3 fruit fly cellular contexts compared by ENCODE assay signal in the genomic region with DNA sequence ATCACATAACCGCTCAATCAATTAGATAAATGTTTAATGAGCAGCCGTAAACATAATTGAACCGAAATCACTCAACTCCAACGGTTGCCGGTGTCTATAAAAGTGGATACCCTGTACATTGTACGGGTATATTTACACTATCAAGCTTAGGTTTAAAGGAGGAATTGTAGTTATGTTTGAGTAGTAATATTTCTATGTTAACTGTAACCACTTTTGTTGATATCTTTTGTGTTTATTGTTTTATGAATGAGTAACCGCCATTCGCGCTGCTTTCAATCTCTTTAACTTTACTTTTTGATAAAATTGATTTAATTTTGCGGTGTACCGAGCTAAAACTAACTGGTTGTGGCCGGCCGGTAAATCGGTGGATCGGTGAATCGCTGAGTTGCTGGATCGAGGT.
TF ChIP-seq lines count a peak whose summit lies in the region.

No protein-coding gene starts in this region.

- no peak for TF ChIP-seq CTCF in whole organism, embryonic (GFP tag; optimal IDR thresholded peaks at IDR 0.05; lab: Kevin White, UChicago)

TF ChIP-seq in whole organism, embryonic, 481 proteins besides CTCF, POLR2A, EP300 and RAD21:
- TF ChIP-seq esg (GFP tag; conservative IDR thresholded peaks at IDR 0.05; lab: Robert Waterston, UW) (no peak), Dek (tag; optimal IDR thresholded peaks at IDR 0.05; lab: Kevin White, UChicago) (no peak), sisA (GFP tag; IDR thresholded peaks at IDR 0.05; lab: Robert Waterston, UW) (no peak), Drgx (GFP tag; IDR thresholded peaks at IDR 0.05; lab: Robert Waterston, UW) (peak; percentile 80)
TF ChIP-seq in whole organism, embryonic: peak in this region for 1.

TF ChIP-seq in whole organism, prepupa, 60 proteins besides CTCF, POLR2A, EP300 and RAD21:
- TF ChIP-seq CG3919 (GFP tag; optimal IDR thresholded peaks at IDR 0.05; lab: Kevin White, UChicago) (peak; percentile 13), Sox102F (GFP tag; optimal IDR thresholded peaks at IDR 0.05; lab: Kevin White, UChicago) (no peak), CG32006 (GFP tag; optimal IDR thresholded peaks at IDR 0.05; lab: Kevin White, UChicago) (peak; percentile 74), CG9139 (GFP tag; optimal IDR thresholded peaks at IDR 0.05; lab: Kevin White, UChicago) (no peak), CG4318 (GFP tag; optimal IDR thresholded peaks at IDR 0.05; lab: Kevin White, UChicago) (peak; percentile 55), achi (GFP tag; optimal IDR thresholded peaks at IDR 0.05; lab: Kevin White, UChicago) (peak; percentile 35), CG6276 (GFP tag; optimal IDR thresholded peaks at IDR 0.05; lab: Kevin White, UChicago) (peak; percentile 78), CG8319 (GFP tag; optimal IDR thresholded peaks at IDR 0.05; lab: Kevin White, UChicago) (no peak), CG6163 (GFP tag; IDR thresholded peaks at IDR 0.05; lab: Robert Waterston, UW) (peak; percentile 48; the same call in 2 of the 3 replicates), Gug (GFP tag; IDR thresholded peaks at IDR 0.05; lab: Robert Waterston, UW) (peak; percentile 53; the same call in 1 of the 2 replicates), Eip78C (GFP tag; lab: Kevin White, UChicago) (peak; percentile 81), CG15336 (GFP tag; IDR thresholded peaks at IDR 0.05; lab: Robert Waterston, UW) (peak; percentile 86), CG11762 (GFP tag; optimal IDR thresholded peaks at IDR 0.05; lab: Kevin White, UChicago; ENCODE audit: insufficient read depth) (peak; percentile 39), Lpt (GFP tag; optimal IDR thresholded peaks at IDR 0.05; lab: Kevin White, UChicago) (peak; percentile 17), CG1621 (tag; optimal IDR thresholded peaks at IDR 0.05; lab: Kevin White, UChicago) (no peak), topi (GFP tag; optimal IDR thresholded peaks at IDR 0.05; lab: Kevin White, UChicago) (peak; percentile 0), eg (GFP tag; IDR thresholded peaks at IDR 0.05; lab: Robert Waterston, UW) (peak; percentile 85), Hr4 (GFP tag; optimal IDR thresholded peaks at IDR 0.05; lab: Kevin White, UChicago) (peak; percentile 82), ss (GFP tag; optimal IDR thresholded peaks at IDR 0.05; lab: Kevin White, UChicago) (no peak), CG11294 (GFP tag; IDR thresholded peaks at IDR 0.05; lab: Robert Waterston, UW) (peak; percentile 50), OdsH (GFP tag; optimal IDR thresholded peaks at IDR 0.05; lab: Kevin White, UChicago) (peak; percentile 41), net (GFP tag; optimal IDR thresholded peaks at IDR 0.05; lab: Kevin White, UChicago) (peak; percentile 26), pdm3 (GFP tag; optimal IDR thresholded peaks at IDR 0.05; lab: Kevin White, UChicago) (peak; percentile 52), dac (GFP tag; optimal IDR thresholded peaks at IDR 0.05; lab: Kevin White, UChicago) (peak; percentile 51), CG8119 (GFP tag; IDR thresholded peaks at IDR 0.05; lab: Robert Waterston, UW) (peak; percentile 84), Hr39 (GFP tag; optimal IDR thresholded peaks at IDR 0.05; lab: Kevin White, UChicago) (peak; percentile 9)

TF ChIP-seq in whole organism, pupa, 21 proteins besides CTCF, POLR2A, EP300 and RAD21:
- TF ChIP-seq D1 (tag; optimal IDR thresholded peaks at IDR 0.05; lab: Kevin White, UChicago) (no peak), CG32121 (GFP tag; IDR thresholded peaks at IDR 0.05; lab: Robert Waterston, UW) (peak; percentile 78), CG14655 (GFP tag; optimal IDR thresholded peaks at IDR 0.05; lab: Kevin White, UChicago) (peak; percentile 54), CG12605 (GFP tag; IDR thresholded peaks at IDR 0.05; lab: Robert Waterston, UW) (no peak; the same call in 1 of the 2 replicates), fd96Ca (GFP tag; IDR thresholded peaks at IDR 0.05; lab: Robert Waterston, UW) (no peak), Pif1B (GFP tag; optimal IDR thresholded peaks at IDR 0.05; lab: Kevin White, UChicago) (no peak), CG4496 (GFP tag; IDR thresholded peaks at IDR 0.05; lab: Robert Waterston, UW) (peak; percentile 78), CG15710 (tag; optimal IDR thresholded peaks at IDR 0.05; lab: Kevin White, UChicago) (no peak), Pif1A (GFP tag; optimal IDR thresholded peaks at IDR 0.05; lab: Kevin White, UChicago) (peak; percentile 41), CG10348 (GFP tag; IDR thresholded peaks at IDR 0.05; lab: Robert Waterston, UW) (no peak), EcR (GFP tag; optimal IDR thresholded peaks at IDR 0.05; lab: Kevin White, UChicago) (no peak), rn (GFP tag; IDR thresholded peaks at IDR 0.05; lab: Robert Waterston, UW) (no peak), Ets98B (GFP tag; IDR thresholded peaks at IDR 0.05; lab: Robert Waterston, UW) (peak; percentile 88), CG17806 (tag; optimal IDR thresholded peaks at IDR 0.05; lab: Kevin White, UChicago) (no peak), CG13204 (GFP tag; optimal IDR thresholded peaks at IDR 0.05; lab: Kevin White, UChicago) (no peak), CG8159 (tag; optimal IDR thresholded peaks at IDR 0.05; lab: Kevin White, UChicago) (peak; percentile 5), CG8301 (tag; optimal IDR thresholded peaks at IDR 0.05; lab: Kevin White, UChicago) (peak; percentile 76)

Comparison
In these comparisons a context has a peak if more than half of its experiments do, and no peak if none do; other contexts are left out.
1. Of the 7 proteins assayed by ChIP-seq in both whole organism, embryonic and whole organism, prepupa: peak only in whole organism, embryonic: none; only in whole organism, prepupa: Gug, Hr39 and Lpt; in both: none; in neither: 4.